Fruit fly (Drosophila melanogaster) whole organism, embryonic: ENCODE measurements around the gene CG3517.

ENCODE experiments used
- Adf1 ChIP-seq: fragments of 200-800 bp; sonication (Bioruptor generic); IDR thresholded peaks from 2 replicates; pipeline ENCODE4 v1.3.6; 2022; ENCODE audit warnings: missing biosample characterization, missing genetic modification characterization
- Antp ChIP-seq: fragments of 200-800 bp; sonication (Bioruptor generic); optimal IDR thresholded peaks from 3 replicates; lab custom pipeline; 2016; ENCODE audit warnings: missing biosample characterization, missing genetic modification characterization
- CG10979 ChIP-seq: fragments of 200-800 bp; sonication (Bioruptor generic); optimal IDR thresholded peaks from 2 replicates; lab custom pipeline; 2018; ENCODE audit warnings: missing biosample characterization, mild to moderate bottlenecking, missing genetic modification characterization, moderate library complexity
- CG11695 ChIP-seq: fragments of 200-800 bp; sonication (Bioruptor generic); IDR thresholded peaks from 3 replicates; pipeline ENCODE4 v1.3.6; 2022; ENCODE audit warnings: missing biosample characterization, missing genetic modification characterization
- CG12104 ChIP-seq: fragments of 200-800 bp; sonication (Bioruptor generic); optimal IDR thresholded peaks from 3 replicates; lab custom pipeline; 2016; ENCODE audit warnings: missing biosample characterization, missing genetic modification characterization
- CG12769 ChIP-seq: fragments of 200-800 bp; sonication (Bioruptor generic); optimal IDR thresholded peaks from 2 replicates; lab custom pipeline; 2019; ENCODE audit warnings: missing biosample characterization, mild to moderate bottlenecking, missing genetic modification characterization, moderate library complexity
- CG15601 ChIP-seq: fragments of 200-800 bp; sonication (Bioruptor generic); optimal IDR thresholded peaks from 3 replicates; lab custom pipeline; 2019; ENCODE audit warnings: missing biosample characterization, mild to moderate bottlenecking, missing genetic modification characterization, moderate library complexity
- CG18619 ChIP-seq: fragments of 200-800 bp; sonication (Bioruptor generic); optimal IDR thresholded peaks from 3 replicates; lab custom pipeline; 2017; ENCODE audit warnings: missing biosample characterization, mild to moderate bottlenecking, missing genetic modification characterization
- CG2116 ChIP-seq: fragments of 200-800 bp; sonication (Bioruptor generic); optimal IDR thresholded peaks from 3 replicates; lab custom pipeline; 2018; ENCODE audit warnings: missing biosample characterization, mild to moderate bottlenecking, missing genetic modification characterization
- CG3065 ChIP-seq: fragments of 200-800 bp; sonication (Bioruptor generic); optimal IDR thresholded peaks from 2 replicates; lab custom pipeline; 2016; ENCODE audit warnings: missing biosample characterization, missing genetic modification characterization
- CG34376 ChIP-seq: fragments of 200-800 bp; sonication (Bioruptor generic); optimal IDR thresholded peaks from 2 replicates; lab custom pipeline; 2018; ENCODE audit warnings: missing biosample characterization, mild to moderate bottlenecking, missing genetic modification characterization
- CG4424 ChIP-seq: fragments of 200-800 bp; sonication (Bioruptor generic); optimal IDR thresholded peaks from 3 replicates; lab custom pipeline; 2016; ENCODE audit warnings: missing biosample characterization, missing genetic modification characterization
- CG4730 ChIP-seq: fragments of 200-800 bp; sonication (Bioruptor generic); IDR thresholded peaks from 2 replicates; pipeline ENCODE4 v1.3.6; 2022; ENCODE audit warnings: missing biosample characterization, missing genetic modification characterization
- CG6689 ChIP-seq: fragments of 200-800 bp; sonication (Bioruptor generic); IDR thresholded peaks from 2 replicates; pipeline ENCODE4 v1.3.6; 2022; ENCODE audit warnings: missing biosample characterization, missing genetic modification characterization
- CG6791 ChIP-seq: fragments of 200-800 bp; sonication (Bioruptor generic); IDR thresholded peaks from 3 replicates; pipeline ENCODE4 v1.3.6; 2022; ENCODE audit warnings: missing biosample characterization, missing genetic modification characterization; ENCODE audit not compliant: partially characterized antibody
- CG8290 ChIP-seq, 3 experiments: fragments of 200-800 bp; sonication (Bioruptor generic); optimal IDR thresholded peaks; 2 replicates each; lab custom pipeline; 2016 to 2019; ENCODE audit warnings: missing biosample characterization in 3 of 3, missing genetic modification characterization in 3 of 3, mild to moderate bottlenecking in 2 of 3, moderate library complexity in 1 of 3
- CG8388 ChIP-seq: fragments of 200-800 bp; sonication (Bioruptor generic); optimal IDR thresholded peaks from 2 replicates; lab custom pipeline; 2019; ENCODE audit warnings: missing biosample characterization, mild to moderate bottlenecking, missing genetic modification characterization, moderate library complexity
- CG9797 ChIP-seq: fragments of 200-800 bp; sonication (Bioruptor generic); optimal IDR thresholded peaks from 3 replicates; lab custom pipeline; 2018; ENCODE audit warnings: missing biosample characterization, mild to moderate bottlenecking, missing genetic modification characterization
- CG9932 ChIP-seq: fragments of 200-800 bp; sonication (Bioruptor generic); IDR thresholded peaks from 2 replicates; pipeline ENCODE4 v1.3.6; 2022; ENCODE audit warnings: missing biosample characterization, missing genetic modification characterization
- CHES-1-like ChIP-seq: fragments of 200-800 bp; sonication (Bioruptor generic); optimal IDR thresholded peaks from 2 replicates; lab custom pipeline; 2016; ENCODE audit warnings: missing biosample characterization, missing genetic modification characterization
- CrebB ChIP-seq: fragments of 200-800 bp; sonication (Bioruptor generic); optimal IDR thresholded peaks from 3 replicates; lab custom pipeline; 2018; ENCODE audit warnings: missing biosample characterization, mild to moderate bottlenecking, missing genetic modification characterization
- Dip3 ChIP-seq: fragments of 200-800 bp; sonication (Bioruptor generic); optimal IDR thresholded peaks from 3 replicates; lab custom pipeline; 2016; ENCODE audit warnings: missing biosample characterization, missing genetic modification characterization
- Dref ChIP-seq: fragments of 200-800 bp; sonication (Bioruptor generic); IDR thresholded peaks from 2 replicates; pipeline ENCODE4 v1.3.6; 2022; ENCODE audit warnings: missing biosample characterization, missing genetic modification characterization
- HHEX ChIP-seq: fragments of 200-800 bp; sonication (Bioruptor generic); optimal IDR thresholded peaks from 3 replicates; lab custom pipeline; 2017; ENCODE audit warnings: missing biosample characterization, mild to moderate bottlenecking, missing genetic modification characterization, missing genetic modification reagents
- HmgZ ChIP-seq: fragments of 200-800 bp; sonication (Bioruptor generic); optimal IDR thresholded peaks from 2 replicates; lab custom pipeline; 2018; ENCODE audit warnings: missing biosample characterization, mild to moderate bottlenecking, missing genetic modification characterization
- Hsf ChIP-seq: fragments of 200-800 bp; sonication (Bioruptor generic); optimal IDR thresholded peaks from 3 replicates; lab custom pipeline; 2016; ENCODE audit warnings: missing biosample characterization, missing genetic modification characterization
- Mad ChIP-seq: fragments of 200-800 bp; sonication (Bioruptor generic); optimal IDR thresholded peaks from 2 replicates; lab custom pipeline; 2016; ENCODE audit warnings: missing biosample characterization, missing genetic modification characterization
- NC2β ChIP-seq: fragments of 200-800 bp; sonication (Bioruptor generic); optimal IDR thresholded peaks from 2 replicates; lab custom pipeline; 2016; ENCODE audit warnings: missing biosample characterization, missing genetic modification characterization
- NFAT ChIP-seq: fragments of 200-800 bp; sonication (Bioruptor generic); IDR thresholded peaks from 2 replicates; pipeline ENCODE4 v1.3.6; 2022; ENCODE audit warnings: missing biosample characterization, missing genetic modification characterization
- Nf-YC ChIP-seq: fragments of 200-800 bp; optimal IDR thresholded peaks from 3 replicates; lab custom pipeline; 2019; ENCODE audit warnings: missing biosample characterization, mild to moderate bottlenecking, missing genetic modification characterization, moderate library complexity
- Poxn ChIP-seq: fragments of 200-800 bp; sonication (Bioruptor generic); IDR thresholded peaks from 2 replicates; pipeline ENCODE4 v1.3.6; 2022; ENCODE audit warnings: missing biosample characterization, missing genetic modification characterization
- Trl ChIP-seq, 3 experiments: fragments of >200 bp in 2 of 3; fragments of 200-800 bp in 1 of 3; sonication (Bioruptor generic) in 1 of 3; optimal IDR thresholded peaks; 2 replicates in 1 of 3; 3 replicates in 2 of 3; lab custom pipeline; 2016 to 2017; ENCODE audit warnings: missing biosample characterization in 1 of 3, missing genetic modification characterization in 1 of 3
- Xrp1 ChIP-seq: fragments of 200-800 bp; sonication (Bioruptor generic); IDR thresholded peaks from 2 replicates; pipeline ENCODE4 v1.3.6; 2022; ENCODE audit warnings: missing biosample characterization, missing genetic modification characterization
- br ChIP-seq: fragments of >200 bp; optimal IDR thresholded peaks from 2 replicates; lab custom pipeline; 2017
- dan ChIP-seq: fragments of 200-800 bp; sonication (Bioruptor generic); IDR thresholded peaks from 2 replicates; pipeline ENCODE4 v1.3.6; 2022; ENCODE audit warnings: missing biosample characterization, missing genetic modification characterization
- dm ChIP-seq: fragments of 200-800 bp; sonication (Bioruptor generic); optimal IDR thresholded peaks from 3 replicates; lab custom pipeline; 2016; ENCODE audit warnings: missing biosample characterization, missing genetic modification characterization
- dmrt11E ChIP-seq: fragments of 200-800 bp; sonication (Bioruptor generic); optimal IDR thresholded peaks from 3 replicates; lab custom pipeline; 2018; ENCODE audit warnings: missing biosample characterization, mild to moderate bottlenecking, missing genetic modification characterization, moderate library complexity
- eve ChIP-seq, 2 experiments: fragments of >200 bp; optimal IDR thresholded peaks; 2 replicates each; lab custom pipeline; 2017; ENCODE audit warnings: missing biosample characterization in 2 of 2, missing genetic modification characterization in 2 of 2
- fru ChIP-seq: fragments of >200 bp; optimal IDR thresholded peaks from 2 replicates; lab custom pipeline; 2017
- fu2 ChIP-seq: fragments of 200-800 bp; sonication (Bioruptor generic); optimal IDR thresholded peaks from 2 replicates; lab custom pipeline; 2016; ENCODE audit warnings: missing biosample characterization, missing genetic modification characterization
- gcm2 ChIP-seq: fragments of 200-800 bp; sonication (Bioruptor generic); optimal IDR thresholded peaks from 2 replicates; lab custom pipeline; 2016; ENCODE audit warnings: missing biosample characterization, missing genetic modification characterization
- h ChIP-seq: fragments of >200 bp; optimal IDR thresholded peaks from 2 replicates; lab custom pipeline; 2017
- hbn ChIP-seq: fragments of 200-800 bp; sonication (Bioruptor generic); IDR thresholded peaks from 2 replicates; pipeline ENCODE4 v1.3.6; 2022; ENCODE audit warnings: missing biosample characterization, missing genetic modification characterization; ENCODE audit not compliant: partially characterized antibody
- lmd ChIP-seq: fragments of 200-800 bp; sonication (Bioruptor generic); IDR thresholded peaks from 2 replicates; pipeline ENCODE4 v1.3.6; 2022; ENCODE audit warnings: missing biosample characterization, missing genetic modification characterization
- nom ChIP-seq: fragments of 200-800 bp; sonication (Bioruptor generic); optimal IDR thresholded peaks from 2 replicates; lab custom pipeline; 2017; ENCODE audit warnings: missing biosample characterization, missing genetic modification characterization, mild to moderate bottlenecking, moderate library complexity, missing genetic modification reagents
- oc ChIP-seq: fragments of 200-800 bp; sonication (Bioruptor generic); optimal IDR thresholded peaks from 2 replicates; lab custom pipeline; 2018; ENCODE audit warnings: missing biosample characterization, mild to moderate bottlenecking, missing genetic modification characterization, moderate library complexity
- pita ChIP-seq: fragments of 200-800 bp; sonication (Bioruptor generic); optimal IDR thresholded peaks from 2 replicates; lab custom pipeline; 2017; ENCODE audit warnings: missing biosample characterization, mild to moderate bottlenecking, missing genetic modification characterization
- sc ChIP-seq, 3 experiments: fragments of >200 bp in 2 of 3; fragments of 200-800 bp in 1 of 3; sonication (Bioruptor generic) in 1 of 3; optimal IDR thresholded peaks; 2 replicates in 2 of 3; 3 replicates in 1 of 3; lab custom pipeline; 2017; ENCODE audit warnings: mild to moderate bottlenecking in 1 of 3, missing biosample characterization in 1 of 3, missing genetic modification characterization in 1 of 3, missing genetic modification reagents in 1 of 3
- sna ChIP-seq: fragments of 200-800 bp; sonication (Bioruptor generic); IDR thresholded peaks from 2 replicates; pipeline ENCODE4 v1.3.6; 2022; ENCODE audit warnings: missing biosample characterization, missing genetic modification characterization; ENCODE audit not compliant: partially characterized antibody
- ssp ChIP-seq: fragments of 200-800 bp; sonication (Bioruptor generic); IDR thresholded peaks from 2 replicates; pipeline ENCODE4 v1.3.6; 2022; ENCODE audit warnings: missing biosample characterization, missing genetic modification characterization

CG3517 gene

dm6 chr3R:19463874-19464549, 39.0 kb upstream of the CG3517 start (continued):
- no peak for TF ChIP-seq lmd (GFP tag; lab: Robert Waterston, UW)
- peak; percentile 49 for TF ChIP-seq CG12769
- TF ChIP-seq CG15601 (tag; lab: Kevin White, UChicago) = peak; percentile 90
- no peak for TF ChIP-seq fu2 (GFP tag; lab: Kevin White, UChicago)
- no peak for TF ChIP-seq Hsf (GFP tag; lab: Kevin White, UChicago)
- TF ChIP-seq CG4730 = no peak
- peak; percentile 45 for TF ChIP-seq CG2116
- peak; percentile 48 for TF ChIP-seq Mad (GFP tag; lab: Kevin White, UChicago)
- TF ChIP-seq CG8290 (GFP tag; optimal IDR thresholded peaks at IDR 0.05; lab: Kevin White, UChicago) = no peak
- peak; percentile 72 to 74 for TF ChIP-seq CG8290 (tag; optimal IDR thresholded peaks at IDR 0.05; lab: Kevin White, UChicago)
- TF ChIP-seq CG11695 (GFP tag; lab: Robert Waterston, UW) = no peak
- peak; percentile 58 for TF ChIP-seq CG10979
- TF ChIP-seq gcm2 = peak; percentile 27
- no peak for TF ChIP-seq Adf1 (GFP tag; lab: Robert Waterston, UW)
- no peak for TF ChIP-seq nom (GFP tag; lab: Kevin White, UChicago)
- no peak for TF ChIP-seq dan (GFP tag; lab: Robert Waterston, UW)
- TF ChIP-seq Trl (optimal IDR thresholded peaks at IDR 0.05; lab: Kevin White, UChicago) = peak; percentile 77 to 83
- TF ChIP-seq Trl (GFP tag; optimal IDR thresholded peaks at IDR 0.05; lab: Kevin White, UChicago) = peak; percentile 68
- TF ChIP-seq CG34376 (GFP tag; lab: Kevin White, UChicago) = no peak
- TF ChIP-seq CG18619 = peak; percentile 64
- peak; percentile 56 for TF ChIP-seq CG8388 (GFP tag; lab: Kevin White, UChicago)
- peak; percentile 48 for TF ChIP-seq CG4424 (GFP tag; lab: Kevin White, UChicago)
- TF ChIP-seq Xrp1 (GFP tag; lab: Robert Waterston, UW) = peak; percentile 69
- TF ChIP-seq hbn (GFP tag; lab: Robert Waterston, UW) = no peak
- TF ChIP-seq CHES-1-like (GFP tag; lab: Kevin White, UChicago) = peak; percentile 59
- peak; percentile 71 for TF ChIP-seq HHEX (GFP tag; lab: Kevin White, UChicago)
- TF ChIP-seq h = no peak
- TF ChIP-seq br (lab: Kevin White, UChicago) = no peak
- no peak for TF ChIP-seq CG9932
- TF ChIP-seq CG12104 (GFP tag; lab: Kevin White, UChicago) = peak; percentile 58
- no peak for TF ChIP-seq sc (optimal IDR thresholded peaks at IDR 0.05; lab: Kevin White, UChicago)
- TF ChIP-seq sc (GFP tag; optimal IDR thresholded peaks at IDR 0.05; lab: Kevin White, UChicago) = peak; percentile 77
- no peak for TF ChIP-seq dm (GFP tag; lab: Kevin White, UChicago)
- TF ChIP-seq ssp (GFP tag; lab: Robert Waterston, UW) = no peak
- TF ChIP-seq Dref (GFP tag; lab: Robert Waterston, UW) = no peak
- TF ChIP-seq CrebB = peak; percentile 82
- peak; percentile 26 for TF ChIP-seq Antp (GFP tag; lab: Kevin White, UChicago)
- no peak for TF ChIP-seq CG9797 (GFP tag; lab: Kevin White, UChicago)
- peak; percentile 48 for TF ChIP-seq oc (tag; lab: Kevin White, UChicago)
- no peak for TF ChIP-seq Dip3
- no peak for TF ChIP-seq sna (GFP tag; lab: Robert Waterston, UW)
- no peak for TF ChIP-seq Poxn (GFP tag; lab: Robert Waterston, UW)
- peak; percentile 66 for TF ChIP-seq dmrt11E
- TF ChIP-seq eve (GFP tag; optimal IDR thresholded peaks at IDR 0.05; lab: Kevin White, UChicago) = peak in 1 of 2 experiments; percentile 64
- no peak for TF ChIP-seq fru
- peak; percentile 69 for TF ChIP-seq NC2β (GFP tag; lab: Kevin White, UChicago)
- no peak for TF ChIP-seq Nf-YC (tag; lab: Kevin White, UChicago)
- no peak for TF ChIP-seq NFAT
- TF ChIP-seq pita (GFP tag; lab: Kevin White, UChicago) = no peak
- no peak for TF ChIP-seq CG6791
- TF ChIP-seq CG3065 (GFP tag; lab: Kevin White, UChicago) = no peak
- TF ChIP-seq CG6689 (GFP tag; lab: Robert Waterston, UW) = peak; percentile 52
- peak; percentile 72 for TF ChIP-seq HmgZ
